Worm (Caenorhabditis elegans) whole organism, mixed stage, embryonic: ENCODE data around the gene sre-51.

Experiments
- elt-3 ChIP-seq: fragments of 150-350 bp; optimal IDR thresholded peaks from 2 replicates; lab custom pipeline; 2014; ENCODE audit warnings: missing biosample characterization, missing genetic modification characterization
- lin-13 ChIP-seq: fragments of 150-350 bp; optimal IDR thresholded peaks from 2 replicates; lab custom pipeline; 2014; ENCODE audit warnings: missing biosample characterization, missing genetic modification characterization
- lsy-2 ChIP-seq: fragments of 150-350 bp; optimal IDR thresholded peaks from 2 replicates; lab custom pipeline; 2014; ENCODE audit warnings: missing biosample characterization, missing genetic modification characterization
- mab-5 ChIP-seq: fragments of 150-350 bp; optimal IDR thresholded peaks from 2 replicates; lab custom pipeline; 2014; ENCODE audit warnings: missing biosample characterization, missing genetic modification characterization
- mep-1 ChIP-seq: fragments of 150-350 bp; optimal IDR thresholded peaks from 2 replicates; lab custom pipeline; 2017; ENCODE audit warnings: missing biosample characterization, missing genetic modification reagents, missing genetic modification characterization, inconsistent platforms
- snpc-4 ChIP-seq: fragments of 150-350 bp; optimal IDR thresholded peaks from 2 replicates; lab custom pipeline; 2014; ENCODE audit warnings: missing biosample characterization, missing genetic modification characterization
- sptf-1 ChIP-seq: sonication (generic microtip); optimal IDR thresholded peaks from 2 replicates; lab custom pipeline; 2017; ENCODE audit warnings: mild to moderate bottlenecking, missing genetic modification characterization, moderate library complexity, missing compliant biosample characterization

- no peak for TF ChIP-seq sptf-1 (tag; lab: Kevin White, UChicago)
- no peak for TF ChIP-seq lsy-2
- TF ChIP-seq mep-1: no peak
- no peak for TF ChIP-seq mab-5 (tag; lab: Kevin White, UChicago)
- TF ChIP-seq snpc-4 (tag; lab: Kevin White, UChicago): no peak
- TF ChIP-seq elt-3 (tag; lab: Kevin White, UChicago): no peak
- TF ChIP-seq lin-13 (tag; lab: Kevin White, UChicago): no peak
Measured at ce11 chrII:12346289-12346989, 34.8 kb downstream of the sre-51 start.
